Worm (Caenorhabditis elegans) whole organism, midembryonic: Measurements from ENCODE around the gene T10D4.19.
"Not testable (repeated sequence)": the region's sequence is repeated elsewhere in the genome, so short reads cannot be mapped to it uniquely, and the experiment has no call there.

Experiments used
- T22C8.4 ChIP-seq: fragments of 200-800 bp; sonication (Bioruptor generic); IDR thresholded peaks from 2 replicates; pipeline ENCODE4 v1.3.6; 2022; ENCODE audit warnings: missing genetic modification characterization, missing compliant biosample characterization
- cog-1 ChIP-seq: sonication (generic microtip); optimal IDR thresholded peaks from 2 replicates; lab custom pipeline; 2016; ENCODE audit warnings: missing genetic modification characterization, missing compliant biosample characterization
- flt-1 ChIP-seq: fragments of 200-800 bp; sonication (Bioruptor generic); IDR thresholded peaks from 2 replicates; pipeline ENCODE4 v1.3.6; 2022; ENCODE audit warnings: missing genetic modification characterization, missing compliant biosample characterization
- klf-2 ChIP-seq: fragments of 200-800 bp; sonication (Bioruptor generic); conservative IDR thresholded peaks from 2 replicates; pipeline ENCODE4 v1.3.6; 2022; ENCODE audit warnings: missing genetic modification reagents, missing genetic modification characterization, missing compliant biosample characterization
- med-1 ChIP-seq: sonication (generic microtip); optimal IDR thresholded peaks from 2 replicates; lab custom pipeline; 2017; ENCODE audit warnings: missing genetic modification characterization, mild to moderate bottlenecking, missing compliant biosample characterization, antibody characterized with exemption, missing genetic modification reagents; ENCODE audit not compliant: insufficient read depth
- ref-1 ChIP-seq: fragments of 200-800 bp; sonication (Bioruptor generic); conservative IDR thresholded peaks from 2 replicates; pipeline ENCODE4 v1.3.6; 2022; ENCODE audit warnings: missing genetic modification reagents, missing genetic modification characterization, missing compliant biosample characterization
- tab-1 ChIP-seq: fragments of 200-800 bp; sonication (Bioruptor generic); IDR thresholded peaks from 2 replicates; pipeline ENCODE4 v1.3.6; 2022; ENCODE audit warnings: missing genetic modification characterization, missing compliant biosample characterization
- ztf-23 ChIP-seq: fragments of 200-800 bp; sonication (Bioruptor generic); IDR thresholded peaks from 2 replicates; pipeline ENCODE4 v1.3.6; 2022; ENCODE audit warnings: missing genetic modification reagents, missing genetic modification characterization, missing compliant biosample characterization
- ztf-29 ChIP-seq: fragments of 200-800 bp; sonication (Bioruptor generic); IDR thresholded peaks from 2 replicates; pipeline ENCODE4 v1.3.6; 2022; ENCODE audit warnings: missing genetic modification reagents, missing genetic modification characterization, missing compliant biosample characterization

The T10D4.19 gene

DNA sequence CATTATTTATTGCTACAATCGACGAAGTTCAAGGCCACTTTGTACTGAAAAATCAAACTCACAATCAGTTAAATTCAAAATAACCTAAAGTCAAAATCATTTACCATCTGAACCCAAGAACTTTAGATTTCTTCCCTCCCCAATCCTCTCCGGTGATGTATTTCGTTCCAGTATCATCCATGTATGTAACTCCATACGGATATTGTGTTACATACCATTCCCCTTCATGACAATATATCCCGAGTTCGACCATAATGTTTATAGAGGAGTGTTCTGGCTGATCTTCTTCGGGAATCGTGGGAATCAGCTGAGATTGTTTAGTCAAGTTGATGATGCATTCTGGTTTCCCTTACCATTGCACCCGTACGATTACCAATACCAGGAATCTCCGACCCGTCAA, 3.3 kb upstream of the T10D4.19 start:
- TF ChIP-seq flt-1 (GFP tag; lab: Robert Waterston, UW) (no peak), ref-1 (GFP tag; lab: Robert Waterston, UW) (no peak), ztf-29 (GFP tag; lab: Robert Waterston, UW) (no peak), tab-1 (no peak)

DNA sequence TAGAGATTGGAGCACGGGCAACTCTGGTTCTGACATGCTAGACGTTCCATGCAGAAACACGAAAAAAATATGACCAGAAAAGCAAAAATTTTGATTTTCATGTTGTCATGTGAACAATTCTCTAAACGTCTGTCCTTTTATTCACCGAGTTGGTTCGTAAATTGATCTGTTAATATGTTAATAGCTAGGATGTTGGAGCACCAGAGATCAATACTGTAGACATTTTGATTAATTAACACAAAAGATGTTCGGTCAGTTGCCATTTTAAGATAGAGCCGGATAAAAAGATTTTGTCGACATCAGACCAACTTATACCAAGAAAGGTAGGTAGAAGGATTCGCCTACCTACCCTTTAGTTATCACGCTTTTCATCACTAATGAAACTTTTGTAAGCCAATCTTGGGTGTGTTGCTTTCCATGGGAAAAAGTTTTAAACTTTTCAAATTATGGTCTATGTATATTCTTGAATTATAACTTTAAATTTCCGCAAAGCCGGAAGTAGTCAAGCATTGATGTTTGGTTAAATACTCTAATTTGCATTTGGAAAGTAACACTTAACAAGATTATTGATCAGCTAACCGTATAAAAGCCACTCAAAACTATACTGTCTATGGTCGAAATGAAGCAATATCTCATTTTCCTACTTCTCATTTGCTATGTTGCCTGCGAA, 2.1 kb upstream of the T10D4.19 start, which contains the start of the genes T10D4.11 and T10D4.1:
TSS of gene T10D4.11 (minus strand) at position 101 of the 670 bp plus-strand sequence.
TSS of gene T10D4.1 (plus strand) at position 620 of the 670 bp plus-strand sequence.
- TF ChIP-seq ztf-23 (GFP tag; lab: Robert Waterston, UW), result no peak
- TF ChIP-seq ref-1 (GFP tag; lab: Robert Waterston, UW), result no peak
- TF ChIP-seq klf-2 (GFP tag; lab: Robert Waterston, UW), result no peak
- TF ChIP-seq tab-1, result no peak
- TF ChIP-seq med-1 (GFP tag; lab: Kevin White, UChicago), result no peak
- TF ChIP-seq flt-1 (GFP tag; lab: Robert Waterston, UW), result no peak

DNA sequence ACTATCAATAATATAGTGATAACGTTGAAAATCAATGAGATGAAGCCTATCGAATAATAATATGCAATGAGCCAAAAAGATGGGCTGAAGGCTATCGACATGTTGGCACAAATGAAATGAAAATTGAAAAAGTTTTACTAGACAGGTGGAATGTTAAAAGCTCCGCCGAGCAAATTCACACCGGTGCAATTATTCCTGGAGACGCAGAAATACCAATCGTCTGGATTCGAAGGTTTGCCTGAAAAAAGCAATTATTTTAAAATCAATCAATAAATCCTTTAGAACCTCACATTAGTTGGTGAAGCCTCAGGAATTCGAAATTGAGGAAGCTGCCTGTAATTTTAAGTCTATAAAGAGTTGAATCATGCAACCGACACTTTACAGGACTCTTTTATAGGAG, 2.7 kb downstream of the T10D4.19 start, which contains the start of gene sri-32:
TSS of gene sri-32 (minus strand) at position 101 of the 400 bp plus-strand sequence.
- no peak for TF ChIP-seq cog-1 (tag; lab: Kevin White, UChicago)
- TF ChIP-seq flt-1 (GFP tag; lab: Robert Waterston, UW), result no peak
- no peak for TF ChIP-seq T22C8.4 (GFP tag; lab: Robert Waterston, UW)
- TF ChIP-seq ztf-29 (GFP tag; lab: Robert Waterston, UW), result no peak
- no peak for TF ChIP-seq med-1 (GFP tag; lab: Kevin White, UChicago)
- TF ChIP-seq klf-2 (GFP tag; lab: Robert Waterston, UW), result no peak
- TF ChIP-seq ztf-23 (GFP tag; lab: Robert Waterston, UW), result no peak
- TF ChIP-seq tab-1, result no peak
- TF ChIP-seq ref-1 (GFP tag; lab: Robert Waterston, UW), result no peak

DNA sequence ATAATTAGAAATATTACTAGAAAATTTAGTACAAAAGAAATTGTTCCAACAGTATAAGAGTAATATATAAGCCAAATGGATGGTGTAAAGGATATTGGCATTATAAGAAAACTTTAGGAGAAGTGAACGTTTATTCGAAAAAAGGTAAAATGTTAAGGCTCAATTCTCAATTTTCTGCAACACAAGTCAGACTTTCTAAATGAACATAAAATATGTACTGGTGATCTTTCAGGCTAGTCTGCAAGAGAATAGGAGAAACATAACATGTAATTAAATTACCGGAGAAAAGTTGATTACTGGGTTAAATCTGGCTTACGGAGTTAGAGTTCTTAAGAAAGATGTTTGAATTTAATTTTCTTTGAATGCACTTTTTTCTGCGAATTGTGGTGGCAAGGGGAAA, 5.0 kb downstream of the T10D4.19 start, which contains the start of gene sri-33:
TSS of gene sri-33 (minus strand) at position 101 of the 400 bp plus-strand sequence.
- no peak for TF ChIP-seq flt-1 (GFP tag; lab: Robert Waterston, UW)
- no peak for TF ChIP-seq cog-1 (tag; lab: Kevin White, UChicago)
- no peak for TF ChIP-seq ref-1 (GFP tag; lab: Robert Waterston, UW)
- TF ChIP-seq ztf-29 (GFP tag; lab: Robert Waterston, UW), result no peak
- TF ChIP-seq klf-2 (GFP tag; lab: Robert Waterston, UW), result no peak
- TF ChIP-seq ztf-23 (GFP tag; lab: Robert Waterston, UW), result no peak
- TF ChIP-seq tab-1, result no peak
- TF ChIP-seq med-1 (GFP tag; lab: Kevin White, UChicago), result no peak
- no peak for TF ChIP-seq T22C8.4 (GFP tag; lab: Robert Waterston, UW)

DNA sequence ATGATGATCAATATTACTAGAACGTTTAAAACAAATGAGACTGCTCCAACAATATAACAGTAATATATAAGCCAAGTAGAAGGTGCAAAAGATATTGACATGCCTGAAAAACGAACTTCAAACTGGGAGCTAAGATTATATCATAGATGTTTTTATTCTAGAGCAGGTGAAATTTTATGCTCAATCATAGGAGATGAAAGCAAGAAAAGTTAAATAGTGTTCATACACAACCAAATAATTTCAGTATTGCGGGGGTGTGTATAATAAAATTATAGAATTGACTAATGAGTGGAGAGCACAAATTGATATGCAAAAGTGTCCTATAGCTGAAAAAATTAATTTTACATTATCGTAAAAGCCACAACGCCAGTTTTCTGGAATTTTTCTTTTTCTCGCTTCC, 7.3 kb downstream of the T10D4.19 start, which contains the start of gene sri-34:
TSS of gene sri-34 (minus strand) at position 101 of the 400 bp plus-strand sequence.
- no peak for TF ChIP-seq med-1 (GFP tag; lab: Kevin White, UChicago)
- no peak for TF ChIP-seq flt-1 (GFP tag; lab: Robert Waterston, UW)
- TF ChIP-seq T22C8.4 (GFP tag; lab: Robert Waterston, UW), result no peak
- TF ChIP-seq ztf-23 (GFP tag; lab: Robert Waterston, UW), result no peak
- no peak for TF ChIP-seq tab-1
- no peak for TF ChIP-seq cog-1 (tag; lab: Kevin White, UChicago)

DNA sequence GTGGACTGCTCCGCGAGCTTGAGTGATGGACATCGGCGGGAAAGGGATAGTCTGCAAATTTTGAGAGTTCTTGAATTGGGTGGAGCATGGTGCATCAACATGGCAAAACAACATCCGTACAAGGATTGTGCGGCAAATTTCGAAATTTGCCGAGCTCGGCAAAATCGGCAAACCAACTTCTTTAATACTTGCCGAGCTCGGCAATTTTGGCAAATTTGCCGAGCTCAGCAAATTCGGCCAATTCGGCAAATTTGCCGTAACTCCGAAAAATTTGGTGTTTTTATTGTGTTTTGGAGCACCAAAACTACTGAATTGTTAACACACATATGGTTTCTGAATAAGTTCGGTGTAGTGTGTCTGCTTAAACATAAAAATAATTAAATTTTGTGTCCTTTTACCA, 18.4 kb downstream of the T10D4.19 start, which contains the start of gene fbxc-55:
TSS of gene fbxc-55 (minus strand) at position 101 of the 400 bp plus-strand sequence.
- TF ChIP-seq ztf-29 (GFP tag; lab: Robert Waterston, UW) (no peak), ref-1 (GFP tag; lab: Robert Waterston, UW) (no peak), cog-1 (tag; lab: Kevin White, UChicago) (no peak)

DNA sequence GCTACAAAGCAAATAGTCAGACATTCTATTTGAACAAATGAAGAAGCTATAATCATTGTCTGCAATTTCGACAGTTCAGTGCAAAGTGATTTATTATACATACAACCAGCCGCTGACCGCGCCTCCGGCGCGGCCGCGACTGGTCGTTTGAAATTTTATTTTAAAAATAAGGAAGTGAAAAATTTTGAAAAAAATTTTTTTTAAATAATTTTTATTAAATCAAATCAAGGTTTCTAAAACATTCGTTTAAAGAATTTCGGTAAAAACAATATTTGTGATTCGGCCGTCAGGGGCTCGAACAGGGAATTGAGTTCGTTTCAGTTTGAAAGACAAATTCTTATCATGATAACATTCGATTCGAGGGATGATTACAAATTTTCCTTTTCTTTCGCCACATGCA, 20.5 kb downstream of the T10D4.19 start, which contains the start of gene Y27F2A.10:
TSS of gene Y27F2A.10 (minus strand) at position 101 of the 400 bp plus-strand sequence.
- TF ChIP-seq cog-1 (tag; lab: Kevin White, UChicago) (no peak), tab-1 (no peak), ztf-29 (GFP tag; lab: Robert Waterston, UW) (no peak), med-1 (GFP tag; lab: Kevin White, UChicago) (no peak), flt-1 (GFP tag; lab: Robert Waterston, UW) (no peak)

DNA sequence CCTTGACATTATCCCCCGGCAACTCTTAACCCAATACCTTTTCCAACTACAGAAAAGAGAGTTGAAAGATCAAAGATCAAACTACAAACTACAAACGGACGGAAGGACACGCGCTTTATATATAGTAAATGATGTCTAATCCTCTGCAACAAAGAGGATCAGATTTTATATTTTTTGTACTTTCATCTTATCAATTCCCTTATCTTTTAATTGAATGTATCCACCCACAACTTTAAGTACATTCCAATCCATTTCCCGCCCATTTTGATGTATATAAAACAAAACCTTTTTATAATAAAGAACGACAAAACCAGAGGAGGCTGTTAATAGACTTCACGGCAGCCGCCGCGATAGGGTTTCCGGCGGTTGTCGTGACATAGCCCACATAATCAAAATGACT, 25.9 kb downstream of the T10D4.19 start, which contains the start of gene sri-40:
TSS of gene sri-40 (plus strand) at position 301 of the 400 bp plus-strand sequence.
- TF ChIP-seq klf-2, T22C8.4, ref-1 (GFP tag; lab: Robert Waterston, UW): not testable (repeated sequence)

DNA sequence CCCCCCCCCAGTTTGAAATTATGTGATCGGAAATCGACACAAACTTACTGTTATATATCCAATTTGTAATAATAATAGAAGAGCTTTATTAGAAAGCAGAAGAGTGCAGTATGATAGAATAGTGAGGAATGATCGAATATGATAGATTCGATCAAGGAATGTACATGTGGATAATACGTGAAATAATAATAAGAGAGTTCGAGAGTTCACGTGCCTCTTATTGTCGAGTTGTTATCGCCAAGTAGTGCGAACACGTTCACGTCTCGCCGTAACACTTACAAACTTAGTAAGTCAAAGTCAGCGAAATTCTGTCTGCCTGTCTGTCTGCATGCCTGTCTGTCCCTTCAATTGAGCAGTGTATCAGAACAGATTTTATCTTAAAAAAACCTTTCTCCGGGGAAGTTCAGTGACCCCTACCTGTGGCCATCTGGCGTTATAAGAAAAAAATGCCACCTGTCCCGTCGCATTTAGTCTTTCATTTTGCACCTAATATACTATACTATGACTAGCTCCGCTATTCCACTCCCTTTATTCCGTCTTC, 31.7 kb downstream of the T10D4.19 start, which contains the start of the genes Y27F2A.6 and Y27F2A.8:
TSS of gene Y27F2A.6 (minus strand) at position 101 of the 541 bp plus-strand sequence.
TSS of gene Y27F2A.8 (plus strand) at position 491 of the 541 bp plus-strand sequence.
- TF ChIP-seq ztf-23, klf-2, flt-1 (GFP tag; lab: Robert Waterston, UW): not testable (repeated sequence)
